Fruit fly (Drosophila melanogaster): ENCODE measurements around the gene Pgam5.

The Pgam5 gene

dm6 chrX:1846386-1846785, 27.0 kb downstream of the Pgam5 start:
- no peak for TF ChIP-seq Rel (GFP tag; optimal IDR thresholded peaks at IDR 0.05)
- TF ChIP-seq Rel (tag; optimal IDR thresholded peaks at IDR 0.05): peak; percentile 83
- no peak for TF ChIP-seq psq (GFP tag; optimal IDR thresholded peaks at IDR 0.05)

- no peak for TF ChIP-seq Hr78 (GFP tag; optimal IDR thresholded peaks at IDR 0.05)
- no peak for TF ChIP-seq usp (GFP tag; optimal IDR thresholded peaks at IDR 0.05)
- no peak for TF ChIP-seq psq (GFP tag; optimal IDR thresholded peaks at IDR 0.05)
- TF ChIP-seq Hr83 (GFP tag; optimal IDR thresholded peaks at IDR 0.05; ENCODE audit: poor library complexity, severe bottlenecking): no peak
- no peak for TF ChIP-seq rgr (GFP tag; optimal IDR thresholded peaks at IDR 0.05)
- no peak for TF ChIP-seq HLH106 (tag; optimal IDR thresholded peaks at IDR 0.05)
- TF ChIP-seq Abd-B (GFP tag; optimal IDR thresholded peaks at IDR 0.05): no peak
- TF ChIP-seq Rel (GFP tag; optimal IDR thresholded peaks at IDR 0.05): no peak
- TF ChIP-seq Rel (tag; optimal IDR thresholded peaks at IDR 0.05): no peak
- no peak for TF ChIP-seq Sp1 (GFP tag; optimal IDR thresholded peaks at IDR 0.05)
- TF ChIP-seq sage (GFP tag; optimal IDR thresholded peaks at IDR 0.05): no peak
- no peak for TF ChIP-seq h (GFP tag; optimal IDR thresholded peaks at IDR 0.05)
- no peak for TF ChIP-seq N (GFP tag; optimal IDR thresholded peaks at IDR 0.05)
- TF ChIP-seq CG9705 (GFP tag; optimal IDR thresholded peaks at IDR 0.05): no peak
- TF ChIP-seq tai (GFP tag; optimal IDR thresholded peaks at IDR 0.05): no peak
- TF ChIP-seq Hnf4 (GFP tag; optimal IDR thresholded peaks at IDR 0.05): no peak
Observed at dm6 chrX:1845413-1845951, 27.9 kb downstream of the Pgam5 start.

dm6 chrX:1842875-1843274, 30.5 kb downstream of the Pgam5 start:
- TF ChIP-seq GATAd (GFP tag; optimal IDR thresholded peaks at IDR 0.05): no peak
- TF ChIP-seq Rel (GFP tag; optimal IDR thresholded peaks at IDR 0.05): no peak
- peak; percentile 41 for TF ChIP-seq Rel (tag; optimal IDR thresholded peaks at IDR 0.05)

- TF ChIP-seq usp (GFP tag; optimal IDR thresholded peaks at IDR 0.05): no peak
- TF ChIP-seq CG9705 (GFP tag; optimal IDR thresholded peaks at IDR 0.05): no peak
- TF ChIP-seq fru (GFP tag; optimal IDR thresholded peaks at IDR 0.05): peak; percentile 86
- TF ChIP-seq sage (GFP tag; optimal IDR thresholded peaks at IDR 0.05): peak; percentile 20
- TF ChIP-seq ey (GFP tag; optimal IDR thresholded peaks at IDR 0.05): peak; percentile 85
- TF ChIP-seq Abd-B (GFP tag; optimal IDR thresholded peaks at IDR 0.05): no peak
- TF ChIP-seq Vsx2 (GFP tag; optimal IDR thresholded peaks at IDR 0.05; ENCODE audit: partially characterized antibody): no peak
- no peak for TF ChIP-seq Dfd (GFP tag; optimal IDR thresholded peaks at IDR 0.05)
- peak; percentile 67 for TF ChIP-seq dmrt93B (GFP tag; optimal IDR thresholded peaks at IDR 0.05)
- no peak for TF ChIP-seq Mio (GFP tag; optimal IDR thresholded peaks at IDR 0.05)
- TF ChIP-seq GATAd (GFP tag; optimal IDR thresholded peaks at IDR 0.05): no peak
- no peak for TF ChIP-seq dl (GFP tag; optimal IDR thresholded peaks at IDR 0.05; ENCODE audit: insufficient read depth in 1 of 2, partially characterized antibody in 2 of 2)
- no peak for TF ChIP-seq Dif (GFP tag; optimal IDR thresholded peaks at IDR 0.05; ENCODE audit: partially characterized antibody)
- TF ChIP-seq OdsH (GFP tag; optimal IDR thresholded peaks at IDR 0.05): peak; percentile 72
- TF ChIP-seq CG32264 (GFP tag; optimal IDR thresholded peaks at IDR 0.05): peak; percentile 35
- no peak for TF ChIP-seq Jra (GFP tag; optimal IDR thresholded peaks at IDR 0.05)
- peak; percentile 88 for TF ChIP-seq psq (GFP tag; optimal IDR thresholded peaks at IDR 0.05)
- peak; percentile 62 for TF ChIP-seq Sp1 (GFP tag; optimal IDR thresholded peaks at IDR 0.05)
- TF ChIP-seq sv (GFP tag; optimal IDR thresholded peaks at IDR 0.05): no peak
- TF ChIP-seq Myc (optimal IDR thresholded peaks at IDR 0.05): no peak
- TF ChIP-seq woc (GFP tag; optimal IDR thresholded peaks at IDR 0.05): peak; percentile 94
- TF ChIP-seq pan (optimal IDR thresholded peaks at IDR 0.05): no peak
- peak; percentile 76 for TF ChIP-seq rgr (GFP tag; optimal IDR thresholded peaks at IDR 0.05)
- TF ChIP-seq dsf (GFP tag; optimal IDR thresholded peaks at IDR 0.05; ENCODE audit: borderline replicate concordance): no peak
- TF ChIP-seq h (GFP tag; optimal IDR thresholded peaks at IDR 0.05): peak; percentile 88
- TF ChIP-seq HLH106 (tag; optimal IDR thresholded peaks at IDR 0.05): peak; percentile 67
- no peak for TF ChIP-seq lola (GFP tag; optimal IDR thresholded peaks at IDR 0.05)
- no peak for TF ChIP-seq N (GFP tag; optimal IDR thresholded peaks at IDR 0.05)
- TF ChIP-seq foxo (GFP tag; optimal IDR thresholded peaks at IDR 0.05): peak in 1 of 2 experiments; percentile 78
- peak; percentile 79 for TF ChIP-seq br (GFP tag; optimal IDR thresholded peaks at IDR 0.05)
- TF ChIP-seq Hr78 (GFP tag; optimal IDR thresholded peaks at IDR 0.05): no peak
- no peak for TF ChIP-seq tai (GFP tag; optimal IDR thresholded peaks at IDR 0.05)
- TF ChIP-seq Hnf4 (GFP tag; optimal IDR thresholded peaks at IDR 0.05): peak; percentile 67
- no peak for TF ChIP-seq Rel (GFP tag; optimal IDR thresholded peaks at IDR 0.05)
- TF ChIP-seq Rel (tag; optimal IDR thresholded peaks at IDR 0.05): no peak
- no peak for TF ChIP-seq Hr83 (GFP tag; optimal IDR thresholded peaks at IDR 0.05; ENCODE audit: poor library complexity, severe bottlenecking)
- no peak for TF ChIP-seq jim (GFP tag; optimal IDR thresholded peaks at IDR 0.05)
- TF ChIP-seq CrebA (GFP tag; optimal IDR thresholded peaks at IDR 0.05; ENCODE audit: borderline replicate concordance): no peak
- TF ChIP-seq brk (GFP tag; optimal IDR thresholded peaks at IDR 0.05): no peak
Observed at dm6 chrX:1840520-1840919, 32.8 kb downstream of the Pgam5 start.
